Fruit fly (Drosophila melanogaster) whole organism, embryonic: Measurements from ENCODE around the gene Trxr1.

Experiments used
- Asciz ChIP-seq: fragments of 200-800 bp; sonication (Bioruptor generic); optimal IDR thresholded peaks from 2 replicates; lab custom pipeline; 2017; ENCODE audit warnings: missing biosample characterization, mild to moderate bottlenecking, missing genetic modification characterization, missing genetic modification reagents
- B-H2 ChIP-seq: fragments of 200-800 bp; sonication (Bioruptor generic); optimal IDR thresholded peaks from 2 replicates; lab custom pipeline; 2018; ENCODE audit warnings: missing biosample characterization, mild to moderate bottlenecking, missing genetic modification characterization
- CG11695 ChIP-seq: fragments of 200-800 bp; sonication (Bioruptor generic); IDR thresholded peaks from 3 replicates; pipeline ENCODE4 v1.3.6; 2022; ENCODE audit warnings: missing biosample characterization, missing genetic modification characterization
- CG12155 ChIP-seq: fragments of 200-800 bp; sonication (Bioruptor generic); optimal IDR thresholded peaks from 3 replicates; lab custom pipeline; 2016; ENCODE audit warnings: missing biosample characterization, missing genetic modification characterization
- CG12299 ChIP-seq: fragments of 200-800 bp; sonication (Bioruptor generic); optimal IDR thresholded peaks from 2 replicates; lab custom pipeline; 2018; ENCODE audit warnings: missing biosample characterization, mild to moderate bottlenecking, missing genetic modification characterization
- CG1233 ChIP-seq: fragments of 200-800 bp; sonication (Bioruptor generic); optimal IDR thresholded peaks from 4 replicates; lab custom pipeline; 2018; ENCODE audit warnings: missing biosample characterization, mild to moderate bottlenecking, missing genetic modification characterization
- CG12391 ChIP-seq: fragments of 200-800 bp; sonication (Bioruptor generic); optimal IDR thresholded peaks from 3 replicates; lab custom pipeline; 2018; ENCODE audit warnings: missing biosample characterization, mild to moderate bottlenecking, missing genetic modification characterization, moderate library complexity
- CG12659 ChIP-seq: fragments of 200-800 bp; sonication (Bioruptor generic); optimal IDR thresholded peaks from 3 replicates; lab custom pipeline; 2017; ENCODE audit warnings: mild to moderate bottlenecking, missing biosample characterization, missing genetic modification reagents, missing genetic modification characterization
- CG12769 ChIP-seq: fragments of 200-800 bp; sonication (Bioruptor generic); optimal IDR thresholded peaks from 2 replicates; lab custom pipeline; 2019; ENCODE audit warnings: missing biosample characterization, mild to moderate bottlenecking, missing genetic modification characterization, moderate library complexity
- CG14710 ChIP-seq: fragments of 200-800 bp; sonication (Bioruptor generic); optimal IDR thresholded peaks from 3 replicates; lab custom pipeline; 2019; ENCODE audit warnings: missing biosample characterization, mild to moderate bottlenecking, missing genetic modification characterization, moderate library complexity
- CG15479 ChIP-seq: fragments of 200-800 bp; sonication (Bioruptor generic); optimal IDR thresholded peaks from 3 replicates; lab custom pipeline; 2019; ENCODE audit warnings: missing biosample characterization, mild to moderate bottlenecking, missing genetic modification characterization, moderate library complexity
- CG15601 ChIP-seq: fragments of 200-800 bp; sonication (Bioruptor generic); optimal IDR thresholded peaks from 3 replicates; lab custom pipeline; 2019; ENCODE audit warnings: missing biosample characterization, mild to moderate bottlenecking, missing genetic modification characterization, moderate library complexity
- CG17361 ChIP-seq: fragments of 200-800 bp; sonication (Bioruptor generic); IDR thresholded peaks from 3 replicates; pipeline ENCODE4 v1.3.6; 2022; ENCODE audit warnings: missing biosample characterization, missing genetic modification characterization
- CG2202 ChIP-seq: fragments of 200-800 bp; sonication (Bioruptor generic); optimal IDR thresholded peaks from 2 replicates; lab custom pipeline; 2018; ENCODE audit warnings: missing biosample characterization, mild to moderate bottlenecking, missing genetic modification characterization
- CG42726 ChIP-seq: fragments of 200-800 bp; sonication (Bioruptor generic); IDR thresholded peaks from 2 replicates; pipeline ENCODE4 v1.3.6; 2022; ENCODE audit warnings: missing biosample characterization, missing genetic modification characterization; ENCODE audit not compliant: partially characterized antibody
- CG4820 ChIP-seq: fragments of 200-800 bp; sonication (Bioruptor generic); optimal IDR thresholded peaks from 3 replicates; lab custom pipeline; 2016; ENCODE audit warnings: missing biosample characterization, missing genetic modification characterization
- CG6254 ChIP-seq: fragments of 200-800 bp; sonication (Bioruptor generic); optimal IDR thresholded peaks from 3 replicates; lab custom pipeline; 2017; ENCODE audit warnings: mild to moderate bottlenecking, missing biosample characterization, missing genetic modification reagents, missing genetic modification characterization
- CG6813 ChIP-seq: fragments of 200-800 bp; sonication (Bioruptor generic); optimal IDR thresholded peaks from 2 replicates; lab custom pipeline; 2017; ENCODE audit warnings: missing biosample characterization, missing genetic modification characterization, mild to moderate bottlenecking, moderate library complexity, missing genetic modification reagents
- CG8765 ChIP-seq: fragments of 200-800 bp; sonication (Bioruptor generic); IDR thresholded peaks from 2 replicates; pipeline ENCODE4 v1.3.6; 2022; ENCODE audit warnings: missing biosample characterization, missing genetic modification characterization
- D19B ChIP-seq: fragments of 200-800 bp; sonication (Bioruptor generic); optimal IDR thresholded peaks from 2 replicates; lab custom pipeline; 2017; ENCODE audit warnings: missing biosample characterization, mild to moderate bottlenecking, missing genetic modification characterization
- Dfd ChIP-seq, 2 experiments: fragments of >200 bp; optimal IDR thresholded peaks; 2 replicates each; lab custom pipeline; 2017; ENCODE audit warnings: missing biosample characterization in 2 of 2, missing genetic modification characterization in 2 of 2
- Eip74EF ChIP-seq, 2 experiments: fragments of 200-800 bp in 1 of 2; fragments of >200 bp in 1 of 2; sonication (Bioruptor generic) in 1 of 2; optimal IDR thresholded peaks; 2 replicates each; lab custom pipeline; 2017 to 2019; ENCODE audit warnings: missing biosample characterization in 2 of 2, missing genetic modification characterization in 2 of 2, mild to moderate bottlenecking in 1 of 2, moderate library complexity in 1 of 2
- Ets97D ChIP-seq: fragments of 200-800 bp; sonication (Bioruptor generic); optimal IDR thresholded peaks from 3 replicates; lab custom pipeline; 2016; ENCODE audit warnings: missing biosample characterization, missing genetic modification characterization
- Gsc ChIP-seq: fragments of 200-800 bp; sonication (Bioruptor generic); IDR thresholded peaks from 2 replicates; pipeline ENCODE4 v1.3.6; 2022; ENCODE audit warnings: missing biosample characterization, missing genetic modification characterization
- Hr3 ChIP-seq: fragments of 200-800 bp; sonication (Bioruptor generic); optimal IDR thresholded peaks from 3 replicates; lab custom pipeline; 2016; ENCODE audit warnings: missing biosample characterization, missing genetic modification characterization
- Lhr ChIP-seq: fragments of 200-800 bp; sonication (Bioruptor generic); optimal IDR thresholded peaks from 3 replicates; lab custom pipeline; 2017; ENCODE audit warnings: mild to moderate bottlenecking, missing biosample characterization, missing genetic modification reagents, missing genetic modification characterization
- Mrtf ChIP-seq: fragments of 200-800 bp; sonication (Bioruptor generic); IDR thresholded peaks from 3 replicates; pipeline ENCODE4 v1.3.6; 2022; ENCODE audit warnings: missing biosample characterization, missing genetic modification characterization
- Neu2 ChIP-seq: fragments of 200-800 bp; sonication (Bioruptor generic); optimal IDR thresholded peaks from 3 replicates; lab custom pipeline; 2016; ENCODE audit warnings: missing biosample characterization, missing genetic modification characterization, borderline replicate concordance
- Ravus ChIP-seq: fragments of 200-800 bp; sonication (Bioruptor generic); IDR thresholded peaks from 2 replicates; pipeline ENCODE4 v1.3.6; 2022; ENCODE audit warnings: missing biosample characterization, missing genetic modification characterization
- Sry-β ChIP-seq: fragments of 200-800 bp; sonication (Bioruptor generic); optimal IDR thresholded peaks from 2 replicates; lab custom pipeline; 2018; ENCODE audit warnings: missing biosample characterization, mild to moderate bottlenecking, missing genetic modification characterization, moderate library complexity
- Taf1 ChIP-seq: fragments of 200-800 bp; sonication (Bioruptor generic); IDR thresholded peaks from 2 replicates; pipeline ENCODE4 v1.3.6; 2022; ENCODE audit warnings: missing biosample characterization, missing genetic modification characterization
- Tbp ChIP-seq: fragments of >200 bp; optimal IDR thresholded peaks from 2 replicates; lab custom pipeline; 2018; ENCODE audit warnings: missing biosample characterization, missing genetic modification characterization
- Usf ChIP-seq: fragments of 200-800 bp; sonication (Bioruptor generic); optimal IDR thresholded peaks from 2 replicates; lab custom pipeline; 2017; ENCODE audit warnings: missing genotype, missing biosample characterization, missing genetic modification characterization
- croc ChIP-seq: fragments of 200-800 bp; sonication (Bioruptor generic); conservative IDR thresholded peaks from 3 replicates; pipeline ENCODE4 v1.3.6; 2022; ENCODE audit warnings: missing biosample characterization, missing genetic modification characterization
- crp ChIP-seq, 2 experiments: fragments of 200-800 bp; sonication (Bioruptor generic); optimal IDR thresholded peaks; 2 replicates in 1 of 2; 3 replicates in 1 of 2; lab custom pipeline; 2017; ENCODE audit warnings: missing biosample characterization in 2 of 2, missing genetic modification characterization in 2 of 2, mild to moderate bottlenecking in 1 of 2, moderate library complexity in 1 of 2
- cwo ChIP-seq: fragments of 200-800 bp; sonication (Bioruptor generic); optimal IDR thresholded peaks from 3 replicates; lab custom pipeline; 2017; ENCODE audit warnings: missing biosample characterization, missing genetic modification characterization, mild to moderate bottlenecking, moderate library complexity, missing genetic modification reagents
- dysf ChIP-seq: fragments of 200-800 bp; sonication (Bioruptor generic); IDR thresholded peaks from 3 replicates; pipeline ENCODE4 v1.3.6; 2022; ENCODE audit warnings: missing biosample characterization, missing genetic modification characterization
- gfzf ChIP-seq: fragments of 200-800 bp; sonication (Bioruptor generic); optimal IDR thresholded peaks from 2 replicates; lab custom pipeline; 2016; ENCODE audit warnings: missing biosample characterization, mild to moderate bottlenecking, missing genetic modification characterization, moderate library complexity
- hbn ChIP-seq: fragments of 200-800 bp; sonication (Bioruptor generic); IDR thresholded peaks from 2 replicates; pipeline ENCODE4 v1.3.6; 2022; ENCODE audit warnings: missing biosample characterization, missing genetic modification characterization; ENCODE audit not compliant: partially characterized antibody
- lov ChIP-seq, 2 experiments: fragments of 200-800 bp in 1 of 2; fragments of >200 bp in 1 of 2; sonication (Bioruptor generic) in 1 of 2; IDR thresholded peaks in 1 of 2; optimal IDR thresholded peaks in 1 of 2; 2 replicates in 1 of 2; 3 replicates in 1 of 2; pipeline versions ENCODE4 v1.3.6 to Lab custom; 2017 to 2022; ENCODE audit warnings: missing biosample characterization in 1 of 2, missing genetic modification characterization in 1 of 2
- oc ChIP-seq: fragments of 200-800 bp; sonication (Bioruptor generic); optimal IDR thresholded peaks from 2 replicates; lab custom pipeline; 2018; ENCODE audit warnings: missing biosample characterization, mild to moderate bottlenecking, missing genetic modification characterization, moderate library complexity
- pho ChIP-seq: fragments of 200-800 bp; sonication (Bioruptor generic); optimal IDR thresholded peaks from 2 replicates; lab custom pipeline; 2016; ENCODE audit warnings: missing biosample characterization, missing genetic modification characterization
- pita ChIP-seq: fragments of 200-800 bp; sonication (Bioruptor generic); optimal IDR thresholded peaks from 2 replicates; lab custom pipeline; 2017; ENCODE audit warnings: missing biosample characterization, mild to moderate bottlenecking, missing genetic modification characterization
- ranshi ChIP-seq: fragments of 200-800 bp; sonication (Bioruptor generic); IDR thresholded peaks from 2 replicates; pipeline ENCODE4 v1.3.6; 2022; ENCODE audit warnings: missing biosample characterization, missing genetic modification characterization
- sd ChIP-seq: fragments of 200-800 bp; sonication (Bioruptor generic); optimal IDR thresholded peaks from 3 replicates; lab custom pipeline; 2018; ENCODE audit warnings: missing biosample characterization, mild to moderate bottlenecking, missing genetic modification characterization, moderate library complexity
- toy ChIP-seq: fragments of 200-800 bp; sonication (Bioruptor generic); IDR thresholded peaks from 2 replicates; pipeline ENCODE4 v1.3.6; 2022; ENCODE audit warnings: missing biosample characterization, missing genetic modification characterization
- twi ChIP-seq: fragments of 200-800 bp; optimal IDR thresholded peaks from 2 replicates; lab custom pipeline; 2019; ENCODE audit warnings: missing biosample characterization, mild to moderate bottlenecking, missing genetic modification characterization, moderate library complexity
- tx ChIP-seq: fragments of 200-800 bp; sonication (Bioruptor generic); optimal IDR thresholded peaks from 2 replicates; lab custom pipeline; 2016; ENCODE audit warnings: missing biosample characterization, missing genetic modification characterization

Gene Trxr1

dm6 chrX:8196598-8197228, 45.6 kb upstream of the Trxr1 start (continued):
- no peak for TF ChIP-seq Neu2 (GFP tag; lab: Kevin White, UChicago)
- no peak for TF ChIP-seq CG6813 (GFP tag; lab: Kevin White, UChicago)
- TF ChIP-seq CG42726 (GFP tag; lab: Robert Waterston, UW) = no peak
- TF ChIP-seq D19B (GFP tag; lab: Kevin White, UChicago) = no peak
- TF ChIP-seq Usf (GFP tag; lab: Kevin White, UChicago) = no peak
- TF ChIP-seq CG1233 (GFP tag; lab: Kevin White, UChicago) = no peak
- TF ChIP-seq crp (GFP tag; optimal IDR thresholded peaks at IDR 0.05; lab: Kevin White, UChicago) = no peak
- TF ChIP-seq pita (GFP tag; lab: Kevin White, UChicago) = no peak
- no peak for TF ChIP-seq cwo (GFP tag; lab: Kevin White, UChicago)
- TF ChIP-seq hbn (GFP tag; lab: Robert Waterston, UW) = no peak
- TF ChIP-seq dysf (GFP tag; lab: Robert Waterston, UW) = peak; percentile 74
- TF ChIP-seq gfzf = no peak
- TF ChIP-seq Eip74EF (GFP tag; optimal IDR thresholded peaks at IDR 0.05; lab: Kevin White, UChicago) = no peak
- no peak for TF ChIP-seq CG12299 (tag; lab: Kevin White, UChicago)
- TF ChIP-seq CG17361 (GFP tag; lab: Robert Waterston, UW) = no peak
- TF ChIP-seq Ravus = no peak
- no peak for TF ChIP-seq lov (optimal IDR thresholded peaks at IDR 0.05; lab: Kevin White, UChicago)
- no peak for TF ChIP-seq lov (GFP tag; IDR thresholded peaks at IDR 0.05; lab: Robert Waterston, UW)
- peak; percentile 6 for TF ChIP-seq oc
- TF ChIP-seq Taf1 (GFP tag; lab: Robert Waterston, UW) = no peak
- TF ChIP-seq CG6254 = peak; percentile 51
- TF ChIP-seq CG12391 = peak; percentile 34
- no peak for TF ChIP-seq Hr3
- TF ChIP-seq tx (GFP tag; lab: Kevin White, UChicago) = no peak
- TF ChIP-seq twi (tag; lab: Kevin White, UChicago) = no peak
- no peak for TF ChIP-seq CG8765 (GFP tag; lab: Robert Waterston, UW)
- no peak for TF ChIP-seq CG15479 (GFP tag; lab: Kevin White, UChicago)
- TF ChIP-seq B-H2 (GFP tag; lab: Kevin White, UChicago) = no peak
- peak; percentile 59 for TF ChIP-seq CG12769 (tag; lab: Kevin White, UChicago)
- TF ChIP-seq Ets97D = no peak
- no peak for TF ChIP-seq CG12155
- TF ChIP-seq Asciz (GFP tag; lab: Kevin White, UChicago) = peak; percentile 10
- no peak for TF ChIP-seq Lhr (GFP tag; lab: Kevin White, UChicago)
- no peak for TF ChIP-seq pho (GFP tag; lab: Kevin White, UChicago)
- peak; percentile 38 for TF ChIP-seq sd (tag; lab: Kevin White, UChicago)
- no peak for TF ChIP-seq Dfd (GFP tag; optimal IDR thresholded peaks at IDR 0.05; lab: Kevin White, UChicago)
- TF ChIP-seq Tbp (GFP tag; lab: Kevin White, UChicago) = no peak
- TF ChIP-seq croc (GFP tag; lab: Robert Waterston, UW) = peak; percentile 34; the same call in 2 of the 3 replicates
- no peak for TF ChIP-seq CG2202
- TF ChIP-seq ranshi (GFP tag; lab: Robert Waterston, UW) = peak; percentile 65; the same call in 1 of the 2 replicates
- TF ChIP-seq CG4820 (GFP tag; lab: Kevin White, UChicago) = peak; percentile 48
- peak; percentile 62; the same call in 1 of the 3 replicates for TF ChIP-seq CG11695 (GFP tag; lab: Robert Waterston, UW)
- TF ChIP-seq CG14710 (tag; lab: Kevin White, UChicago) = peak; percentile 2
- peak; percentile 20 for TF ChIP-seq CG15601 (tag; lab: Kevin White, UChicago)
- TF ChIP-seq Sry-β (GFP tag; lab: Kevin White, UChicago) = no peak
- TF ChIP-seq Mrtf (GFP tag; lab: Robert Waterston, UW) = peak; percentile 61; the same call in 2 of the 3 replicates
- TF ChIP-seq toy (GFP tag; lab: Robert Waterston, UW) = no peak
- 0 out of 2 replicates have a peak, but pooled peaks have one; percentile 15 for TF ChIP-seq Gsc (GFP tag; lab: Robert Waterston, UW)
- no peak for TF ChIP-seq CG12659
